Fruit fly (Drosophila melanogaster) whole organism: ENCODE data around the gene DAAM.

Experiments
- CG8478 ChIP-seq: fragments of >200 bp; optimal IDR thresholded peaks from 2 replicates; lab custom pipeline; 2018; ENCODE audit warnings: inconsistent platforms
- Dll ChIP-seq: fragments of >200 bp; optimal IDR thresholded peaks from 2 replicates; lab custom pipeline; 2017
- EcR ChIP-seq, 2 experiments: fragments of >200 bp; optimal IDR thresholded peaks; 2 replicates each; lab custom pipeline; 2017; ENCODE audit warnings: missing biosample characterization in 2 of 2, missing genetic modification characterization in 2 of 2, missing genetic modification reagents in 2 of 2
- pan ChIP-seq: fragments of >200 bp; optimal IDR thresholded peaks from 2 replicates; lab custom pipeline; 2017
- psq ChIP-seq: fragments of >200 bp; optimal IDR thresholded peaks from 2 replicates; lab custom pipeline; 2017
- usp ChIP-seq: fragments of >200 bp; optimal IDR thresholded peaks from 2 replicates; lab custom pipeline; 2017; ENCODE audit warnings: missing biosample characterization, missing genetic modification characterization, mixed read lengths

Gene DAAM

dm6 chrX:1271080-1271479, 51.1 kb downstream of the DAAM start:
- TF ChIP-seq pan (lab: Kevin White, UChicago) (no peak), usp (GFP tag; lab: Kevin White, UChicago) (no peak)

dm6 chrX:1270655-1271054, 51.5 kb downstream of the DAAM start:
- TF ChIP-seq pan (lab: Kevin White, UChicago), result no peak
- TF ChIP-seq psq (lab: Kevin White, UChicago), result no peak
- TF ChIP-seq Dll, result no peak
- no peak for TF ChIP-seq CG8478
- no peak for TF ChIP-seq EcR (GFP tag; optimal IDR thresholded peaks at IDR 0.05; lab: Kevin White, UChicago)
- TF ChIP-seq usp (GFP tag; lab: Kevin White, UChicago), result no peak

dm6 chrX:1270183-1270582, 52.0 kb downstream of the DAAM start:
- TF ChIP-seq Dll (no peak), pan (lab: Kevin White, UChicago) (no peak), usp (GFP tag; lab: Kevin White, UChicago) (no peak), CG8478 (no peak), psq (lab: Kevin White, UChicago) (no peak), EcR (GFP tag; optimal IDR thresholded peaks at IDR 0.05; lab: Kevin White, UChicago) (no peak)

dm6 chrX:1269700-1270099, 52.5 kb downstream of the DAAM start:
- TF ChIP-seq EcR (GFP tag; optimal IDR thresholded peaks at IDR 0.05; lab: Kevin White, UChicago) (no peak), CG8478 (no peak), Dll (no peak), psq (lab: Kevin White, UChicago) (no peak), usp (GFP tag; lab: Kevin White, UChicago) (no peak)

dm6 chrX:1267625-1268024, 54.5 kb downstream of the DAAM start:
- TF ChIP-seq pan (lab: Kevin White, UChicago) (no peak), EcR (GFP tag; optimal IDR thresholded peaks at IDR 0.05; lab: Kevin White, UChicago) (no peak), Dll (no peak)

- no peak for TF ChIP-seq EcR (GFP tag; optimal IDR thresholded peaks at IDR 0.05; lab: Kevin White, UChicago)
- no peak for TF ChIP-seq Dll
- no peak for TF ChIP-seq psq (lab: Kevin White, UChicago)
- no peak for TF ChIP-seq CG8478
- no peak for TF ChIP-seq pan (lab: Kevin White, UChicago)
- TF ChIP-seq usp (GFP tag; lab: Kevin White, UChicago), result no peak
These were observed 57.6 kb downstream of the DAAM start for dm6 chrX:1264547-1264946.

dm6 chrX:1262536-1263263, 59.5 kb downstream of the DAAM start:
- TF ChIP-seq pan (lab: Kevin White, UChicago), result no peak
- TF ChIP-seq Dll, result no peak
- TF ChIP-seq EcR (GFP tag; optimal IDR thresholded peaks at IDR 0.05; lab: Kevin White, UChicago), result no peak
- TF ChIP-seq psq (lab: Kevin White, UChicago), result no peak
- no peak for TF ChIP-seq usp (GFP tag; lab: Kevin White, UChicago)
- TF ChIP-seq CG8478, result no peak

dm6 chrX:1260327-1260726, 61.8 kb downstream of the DAAM start:
- TF ChIP-seq Dll (no peak), pan (lab: Kevin White, UChicago) (no peak), EcR (GFP tag; optimal IDR thresholded peaks at IDR 0.05; lab: Kevin White, UChicago) (no peak), CG8478 (no peak), usp (GFP tag; lab: Kevin White, UChicago) (no peak), psq (lab: Kevin White, UChicago) (no peak)

dm6 chrX:1256742-1257441, 65.3 kb downstream of the DAAM start:
- TF ChIP-seq pan (lab: Kevin White, UChicago), result no peak
- TF ChIP-seq EcR (GFP tag; optimal IDR thresholded peaks at IDR 0.05; lab: Kevin White, UChicago), result no peak
- TF ChIP-seq Dll, result no peak
- no peak for TF ChIP-seq CG8478
- TF ChIP-seq psq (lab: Kevin White, UChicago), result no peak
- no peak for TF ChIP-seq usp (GFP tag; lab: Kevin White, UChicago)

dm6 chrX:1256131-1256530, 66.0 kb downstream of the DAAM start:
- TF ChIP-seq usp (GFP tag; lab: Kevin White, UChicago) (no peak), CG8478 (no peak), pan (lab: Kevin White, UChicago) (no peak), psq (lab: Kevin White, UChicago) (no peak), Dll (no peak), EcR (GFP tag; optimal IDR thresholded peaks at IDR 0.05; lab: Kevin White, UChicago) (no peak)

- TF ChIP-seq psq (lab: Kevin White, UChicago), result no peak
- no peak for TF ChIP-seq usp (GFP tag; lab: Kevin White, UChicago)
- TF ChIP-seq pan (lab: Kevin White, UChicago), result no peak
- TF ChIP-seq Dll, result no peak
- no peak for TF ChIP-seq CG8478
- TF ChIP-seq EcR (GFP tag; optimal IDR thresholded peaks at IDR 0.05; lab: Kevin White, UChicago), result no peak
These were observed 69.2 kb downstream of the DAAM start for dm6 chrX:1252961-1253360.

- TF ChIP-seq Dll (no peak), pan (lab: Kevin White, UChicago) (no peak), psq (lab: Kevin White, UChicago) (no peak), EcR (GFP tag; optimal IDR thresholded peaks at IDR 0.05; lab: Kevin White, UChicago) (no peak), usp (GFP tag; lab: Kevin White, UChicago) (no peak), CG8478 (no peak)
These were observed 72.1 kb downstream of the DAAM start for dm6 chrX:1250104-1250503.
